Worm (Caenorhabditis elegans) whole organism, midembryonic: ENCODE measurements around the gene srj-5.

Experiments used
- T22C8.4 ChIP-seq: fragments of 200-800 bp; sonication (Bioruptor generic); IDR thresholded peaks from 2 replicates; pipeline ENCODE4 v1.3.6; 2022; ENCODE audit warnings: missing genetic modification characterization, missing compliant biosample characterization
- cog-1 ChIP-seq: sonication (generic microtip); optimal IDR thresholded peaks from 2 replicates; lab custom pipeline; 2016; ENCODE audit warnings: missing genetic modification characterization, missing compliant biosample characterization
- flt-1 ChIP-seq: fragments of 200-800 bp; sonication (Bioruptor generic); IDR thresholded peaks from 2 replicates; pipeline ENCODE4 v1.3.6; 2022; ENCODE audit warnings: missing genetic modification characterization, missing compliant biosample characterization
- klf-2 ChIP-seq: fragments of 200-800 bp; sonication (Bioruptor generic); conservative IDR thresholded peaks from 2 replicates; pipeline ENCODE4 v1.3.6; 2022; ENCODE audit warnings: missing genetic modification reagents, missing genetic modification characterization, missing compliant biosample characterization
- med-1 ChIP-seq: sonication (generic microtip); optimal IDR thresholded peaks from 2 replicates; lab custom pipeline; 2017; ENCODE audit warnings: missing genetic modification characterization, mild to moderate bottlenecking, missing compliant biosample characterization, antibody characterized with exemption, missing genetic modification reagents; ENCODE audit not compliant: insufficient read depth
- ref-1 ChIP-seq: fragments of 200-800 bp; sonication (Bioruptor generic); conservative IDR thresholded peaks from 2 replicates; pipeline ENCODE4 v1.3.6; 2022; ENCODE audit warnings: missing genetic modification reagents, missing genetic modification characterization, missing compliant biosample characterization
- tab-1 ChIP-seq: fragments of 200-800 bp; sonication (Bioruptor generic); IDR thresholded peaks from 2 replicates; pipeline ENCODE4 v1.3.6; 2022; ENCODE audit warnings: missing genetic modification characterization, missing compliant biosample characterization
- ztf-23 ChIP-seq: fragments of 200-800 bp; sonication (Bioruptor generic); IDR thresholded peaks from 2 replicates; pipeline ENCODE4 v1.3.6; 2022; ENCODE audit warnings: missing genetic modification reagents, missing genetic modification characterization, missing compliant biosample characterization
- ztf-29 ChIP-seq: fragments of 200-800 bp; sonication (Bioruptor generic); IDR thresholded peaks from 2 replicates; pipeline ENCODE4 v1.3.6; 2022; ENCODE audit warnings: missing genetic modification reagents, missing genetic modification characterization, missing compliant biosample characterization

Gene srj-5

DNA sequence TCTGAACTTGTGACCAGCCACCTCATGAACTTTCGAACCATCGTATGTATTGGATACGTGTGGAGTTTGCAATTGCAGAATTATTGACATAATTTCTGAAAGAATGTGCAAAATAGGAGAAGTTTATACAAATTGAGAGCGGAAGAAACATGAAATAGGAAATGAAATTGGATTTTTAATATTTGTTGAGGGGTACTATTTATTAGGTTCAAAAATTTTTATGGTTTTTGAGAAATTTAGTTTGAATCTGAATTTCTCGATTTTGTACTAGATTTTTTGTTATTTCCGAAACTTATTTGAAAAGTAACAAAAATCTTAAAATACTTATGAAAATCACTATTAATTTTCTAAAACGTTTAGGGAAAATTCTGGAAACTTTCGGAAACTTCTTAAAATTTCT, 24.3 kb downstream of the srj-5 start, which contains the start of gene F48G7.9:
Gene F48G7.9, minus strand, starts transcription at position 101 of the 400 bp plus-strand sequence.
- TF ChIP-seq T22C8.4 (GFP tag; lab: Robert Waterston, UW) (no peak), ztf-23 (GFP tag; lab: Robert Waterston, UW) (no peak), klf-2 (GFP tag; lab: Robert Waterston, UW) (no peak), tab-1 (GFP tag; lab: Robert Waterston, UW) (no peak), ztf-29 (no peak), cog-1 (tag; lab: Kevin White, UChicago) (no peak), ref-1 (GFP tag; lab: Robert Waterston, UW) (no peak), med-1 (no peak), flt-1 (GFP tag; lab: Robert Waterston, UW) (no peak)

DNA sequence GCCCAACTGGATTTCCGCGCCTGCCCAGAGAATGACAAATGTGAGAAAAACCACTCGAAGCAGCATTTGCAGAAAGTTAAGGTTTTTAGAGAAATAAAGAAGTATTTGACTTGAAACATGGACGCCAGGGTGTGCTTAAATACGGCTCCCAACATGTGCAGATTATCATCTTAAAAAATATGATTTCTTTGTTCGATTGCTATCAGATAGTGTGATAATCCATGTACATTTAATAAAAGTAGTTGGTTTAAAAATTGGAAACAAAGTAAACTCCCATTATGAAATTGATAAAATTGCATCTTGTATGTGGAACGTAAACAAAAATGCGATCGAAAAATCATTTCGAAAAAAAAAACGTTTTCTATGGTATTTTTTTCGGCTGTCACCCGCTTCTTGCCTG, 25.3 kb downstream of the srj-5 start, which contains the start of gene F48G7.8:
Gene F48G7.8, minus strand, starts transcription at position 101 of the 400 bp plus-strand sequence.
- TF ChIP-seq klf-2 (GFP tag; lab: Robert Waterston, UW) (no peak), T22C8.4 (GFP tag; lab: Robert Waterston, UW) (no peak)

DNA sequence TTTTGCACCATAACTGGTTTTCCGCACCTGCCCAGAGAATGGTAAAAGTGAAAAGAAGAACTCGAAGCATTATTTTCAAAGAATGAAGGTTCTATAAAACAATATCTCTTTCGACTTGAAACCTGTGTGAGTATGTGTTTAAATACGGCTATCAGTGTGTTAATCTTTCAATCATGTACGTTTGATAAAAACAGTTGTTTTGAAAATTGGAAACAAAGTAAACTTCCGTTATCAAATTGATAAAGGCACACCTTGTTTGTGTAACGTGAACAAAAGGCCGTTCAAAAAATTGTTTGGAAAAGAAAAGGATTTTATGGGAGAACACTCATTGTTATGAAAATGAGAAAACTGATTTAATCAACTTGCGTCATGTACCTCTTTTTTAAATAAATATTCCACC, 26.5 kb downstream of the srj-5 start, which contains the start of gene F48G7.7:
Gene F48G7.7, minus strand, starts transcription at position 101 of the 400 bp plus-strand sequence.
- TF ChIP-seq ztf-23 (GFP tag; lab: Robert Waterston, UW) (no peak), med-1 (no peak), ztf-29 (no peak), klf-2 (GFP tag; lab: Robert Waterston, UW) (no peak), T22C8.4 (GFP tag; lab: Robert Waterston, UW) (no peak), cog-1 (tag; lab: Kevin White, UChicago) (no peak), ref-1 (GFP tag; lab: Robert Waterston, UW) (no peak), flt-1 (GFP tag; lab: Robert Waterston, UW) (no peak), tab-1 (GFP tag; lab: Robert Waterston, UW) (no peak)

DNA sequence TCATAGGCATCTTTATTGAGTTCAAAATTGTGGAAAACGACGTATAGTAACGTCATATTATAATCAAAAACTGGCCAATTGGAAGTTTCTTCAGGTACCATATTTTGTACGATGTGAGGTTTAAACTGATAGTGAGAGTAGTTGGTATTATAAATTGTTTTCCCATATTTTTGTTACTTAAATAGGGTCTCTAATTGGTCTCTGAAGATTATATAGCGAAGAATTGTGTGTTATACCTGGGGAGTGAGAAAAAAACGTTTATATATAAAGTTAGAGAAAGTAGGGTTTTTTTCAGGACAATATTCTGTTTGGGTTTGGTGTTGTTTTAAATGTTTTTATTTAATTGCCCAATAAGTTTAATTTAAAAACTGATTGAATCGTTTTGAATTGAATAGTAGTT, 27.9 kb downstream of the srj-5 start, which contains the start of gene srt-17:
Gene srt-17, minus strand, starts transcription at position 101 of the 400 bp plus-strand sequence.
- TF ChIP-seq cog-1 (tag; lab: Kevin White, UChicago), result no peak
- no peak for TF ChIP-seq tab-1 (GFP tag; lab: Robert Waterston, UW)
- no peak for TF ChIP-seq ztf-23 (GFP tag; lab: Robert Waterston, UW)
- TF ChIP-seq T22C8.4 (GFP tag; lab: Robert Waterston, UW), result no peak
- no peak for TF ChIP-seq ref-1 (GFP tag; lab: Robert Waterston, UW)
- no peak for TF ChIP-seq klf-2 (GFP tag; lab: Robert Waterston, UW)
- no peak for TF ChIP-seq med-1
- no peak for TF ChIP-seq ztf-29
- TF ChIP-seq flt-1 (GFP tag; lab: Robert Waterston, UW), result no peak

DNA sequence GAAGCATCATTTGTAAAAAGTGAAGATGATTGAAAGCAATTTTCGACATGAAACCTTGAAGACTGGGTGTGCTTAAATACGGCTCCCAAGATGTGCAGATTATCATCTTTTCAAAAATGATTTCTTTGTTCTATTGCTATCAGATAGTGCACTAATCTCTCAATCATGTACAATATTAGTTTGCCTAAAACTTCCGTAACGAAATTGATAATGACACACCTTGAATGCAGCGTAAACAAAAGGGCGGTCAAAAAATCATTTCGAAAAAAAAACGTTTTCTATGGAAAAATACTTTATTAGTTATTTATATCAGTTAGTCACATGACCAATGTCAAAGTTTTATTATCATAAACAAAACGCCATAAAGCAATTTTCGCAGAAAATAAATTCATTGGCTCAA, 29.9 kb downstream of the srj-5 start, which contains the start of gene F48G7.5:
Gene F48G7.5, minus strand, starts transcription at position 34 of the 400 bp plus-strand sequence.
- TF ChIP-seq flt-1 (GFP tag; lab: Robert Waterston, UW) (no peak), ztf-23 (GFP tag; lab: Robert Waterston, UW) (no peak), T22C8.4 (GFP tag; lab: Robert Waterston, UW) (no peak), ztf-29 (no peak), med-1 (no peak), ref-1 (GFP tag; lab: Robert Waterston, UW) (no peak), cog-1 (tag; lab: Kevin White, UChicago) (no peak), klf-2 (GFP tag; lab: Robert Waterston, UW) (no peak), tab-1 (GFP tag; lab: Robert Waterston, UW) (no peak)

DNA sequence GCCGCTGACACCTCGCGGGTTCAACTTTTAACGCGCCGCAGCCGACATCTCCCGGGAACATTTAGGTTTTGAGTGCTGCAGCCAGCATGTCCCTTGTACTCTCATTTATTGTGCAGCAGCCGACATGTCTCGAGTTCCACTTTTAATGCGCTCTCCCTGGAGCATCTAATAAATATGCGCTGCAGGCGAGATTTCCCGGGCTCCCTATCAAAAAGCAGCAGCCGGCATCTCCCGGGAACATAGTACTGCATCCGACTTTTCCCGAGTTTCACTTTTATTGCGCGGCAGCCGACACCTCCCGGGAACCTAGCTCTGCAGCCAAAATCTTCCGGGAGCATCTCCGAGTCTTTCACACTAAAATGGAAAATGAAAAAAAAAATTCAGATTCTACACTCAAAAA, 31.9 kb downstream of the srj-5 start:
- TF ChIP-seq ztf-23 (GFP tag; lab: Robert Waterston, UW) (no peak), T22C8.4 (GFP tag; lab: Robert Waterston, UW) (no peak), tab-1 (GFP tag; lab: Robert Waterston, UW) (no peak), ztf-29 (no peak), cog-1 (tag; lab: Kevin White, UChicago) (no peak), med-1 (no peak), ref-1 (GFP tag; lab: Robert Waterston, UW) (no peak), klf-2 (GFP tag; lab: Robert Waterston, UW) (no peak)

DNA sequence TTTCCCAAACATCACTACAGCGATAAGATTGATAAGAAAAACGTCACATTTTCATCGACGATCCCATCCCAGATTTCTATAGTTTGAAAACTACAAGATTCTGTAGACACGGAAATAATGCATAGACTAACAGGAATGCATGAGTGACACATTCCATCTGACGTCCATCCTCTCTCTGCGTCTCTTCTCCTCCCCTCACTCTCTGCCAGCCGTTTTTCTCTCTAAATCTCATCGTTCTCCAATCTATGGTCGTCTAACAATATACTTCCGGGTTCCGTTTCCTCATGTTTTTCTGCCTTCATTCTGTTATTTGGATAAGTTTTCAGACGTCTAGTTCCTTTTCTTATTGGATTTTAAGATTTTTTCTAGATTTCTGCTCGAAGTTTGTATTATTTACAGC, 33.8 kb downstream of the srj-5 start, which contains the start of gene F48G7.4:
Gene F48G7.4, plus strand, starts transcription at position 400 of the 400 bp plus-strand sequence.
- no peak for TF ChIP-seq tab-1 (GFP tag; lab: Robert Waterston, UW)
- TF ChIP-seq cog-1 (tag; lab: Kevin White, UChicago), result peak; percentile 24

DNA sequence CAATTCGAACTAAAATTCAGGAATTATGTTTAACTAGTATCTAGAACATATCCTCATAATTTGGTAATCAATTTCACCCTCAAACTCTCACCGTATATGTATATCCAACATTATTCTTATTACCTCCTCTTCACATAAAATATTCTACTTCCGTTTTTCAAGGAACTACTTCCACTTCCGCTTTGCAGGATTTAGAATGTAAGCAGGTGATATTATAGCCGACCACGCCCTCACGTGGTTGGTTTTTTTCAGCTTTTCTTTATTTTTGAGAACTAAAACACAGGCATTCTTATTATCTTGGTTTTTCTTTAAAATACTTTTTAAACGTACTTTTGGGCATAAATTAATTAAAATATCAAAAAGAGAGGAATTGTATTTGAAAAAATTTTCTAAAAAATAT, 34.9 kb downstream of the srj-5 start:
- TF ChIP-seq med-1 (no peak), ref-1 (GFP tag; lab: Robert Waterston, UW) (no peak), ztf-29 (no peak), flt-1 (GFP tag; lab: Robert Waterston, UW) (no peak), T22C8.4 (GFP tag; lab: Robert Waterston, UW) (no peak), tab-1 (GFP tag; lab: Robert Waterston, UW) (no peak), ztf-23 (GFP tag; lab: Robert Waterston, UW) (no peak), cog-1 (tag; lab: Kevin White, UChicago) (no peak), klf-2 (GFP tag; lab: Robert Waterston, UW) (no peak)

DNA sequence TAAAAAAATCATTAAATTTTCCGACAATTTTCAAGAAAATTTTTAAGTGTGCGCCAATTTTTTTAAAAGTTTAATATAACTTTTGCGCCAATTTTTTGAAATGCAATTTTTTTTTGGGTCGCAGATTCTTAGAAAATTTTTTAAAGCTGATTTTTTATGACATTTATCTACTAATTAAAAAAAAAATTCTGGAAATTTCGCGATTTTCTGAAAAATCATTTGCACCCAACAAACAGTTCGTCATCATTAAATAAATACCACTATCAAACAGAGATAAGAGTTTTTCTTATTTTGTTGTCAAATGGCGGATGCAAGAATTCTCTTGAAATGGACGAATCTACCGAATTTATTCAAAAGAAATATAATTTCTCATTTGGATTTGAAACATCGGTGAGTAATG, 37.6 kb downstream of the srj-5 start, which contains the start of gene F48G7.13:
Gene F48G7.13, plus strand, starts transcription at position 301 of the 400 bp plus-strand sequence.
- no peak for TF ChIP-seq cog-1 (tag; lab: Kevin White, UChicago)
- TF ChIP-seq T22C8.4 (GFP tag; lab: Robert Waterston, UW), result no peak
- TF ChIP-seq klf-2 (GFP tag; lab: Robert Waterston, UW), result no peak
- TF ChIP-seq ztf-29, result no peak
- TF ChIP-seq med-1, result no peak
- TF ChIP-seq tab-1 (GFP tag; lab: Robert Waterston, UW), result no peak
- no peak for TF ChIP-seq ref-1 (GFP tag; lab: Robert Waterston, UW)
- TF ChIP-seq ztf-23 (GFP tag; lab: Robert Waterston, UW), result no peak
- TF ChIP-seq flt-1 (GFP tag; lab: Robert Waterston, UW), result no peak

DNA sequence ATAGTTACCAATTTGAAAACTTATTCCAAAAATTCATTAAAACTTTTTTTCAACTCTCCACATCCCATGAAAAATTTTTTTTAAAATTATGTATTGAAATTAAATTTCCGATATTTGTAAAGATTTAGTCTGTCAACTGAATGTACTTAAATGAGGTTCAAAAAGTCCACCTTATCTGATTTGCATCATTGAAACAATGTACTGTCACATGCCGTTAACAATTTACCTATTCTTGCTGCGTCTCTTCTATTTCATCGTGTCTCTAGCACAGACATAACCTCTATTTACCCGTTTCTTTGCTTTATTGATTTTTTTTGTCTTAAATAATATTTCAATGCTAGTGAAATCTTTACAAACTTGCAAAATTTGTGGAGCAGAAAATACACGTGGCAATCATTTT, 42.6 kb downstream of the srj-5 start, which contains the start of gene nhr-90:
Gene nhr-90, plus strand, starts transcription at position 296 of the 400 bp plus-strand sequence.
- TF ChIP-seq ref-1 (GFP tag; lab: Robert Waterston, UW) (no peak), T22C8.4 (GFP tag; lab: Robert Waterston, UW) (no peak), flt-1 (GFP tag; lab: Robert Waterston, UW) (no peak), cog-1 (tag; lab: Kevin White, UChicago) (no peak), tab-1 (GFP tag; lab: Robert Waterston, UW) (no peak), med-1 (no peak)
